Fruit fly (Drosophila melanogaster) Kc167 (cell line): ENCODE measurements around the gene CG43707.

Experiments used
- Myc ChIP-seq: fragments of >200 bp; optimal IDR thresholded peaks from 2 replicates; lab custom pipeline; 2017; ENCODE audit warnings: missing external identifiers
- Sin3A ChIP-seq: fragments of >200 bp; optimal IDR thresholded peaks from 2 replicates; lab custom pipeline; 2018; ENCODE audit warnings: missing external identifiers
- h ChIP-seq: fragments of >200 bp; optimal IDR thresholded peaks from 3 replicates; lab custom pipeline; 2018; ENCODE audit warnings: missing external identifiers
- insv ChIP-seq: fragments of >200 bp; optimal IDR thresholded peaks from 3 replicates; lab custom pipeline; 2018; ENCODE audit warnings: missing external identifiers
- psq ChIP-seq: fragments of >200 bp; optimal IDR thresholded peaks from 2 replicates; lab custom pipeline; 2017; ENCODE audit warnings: missing external identifiers
- ttk ChIP-seq: sonication (Bioruptor generic); optimal IDR thresholded peaks from 2 replicates; lab custom pipeline; 2017; ENCODE audit warnings: missing external identifiers

The CG43707 gene

DNA sequence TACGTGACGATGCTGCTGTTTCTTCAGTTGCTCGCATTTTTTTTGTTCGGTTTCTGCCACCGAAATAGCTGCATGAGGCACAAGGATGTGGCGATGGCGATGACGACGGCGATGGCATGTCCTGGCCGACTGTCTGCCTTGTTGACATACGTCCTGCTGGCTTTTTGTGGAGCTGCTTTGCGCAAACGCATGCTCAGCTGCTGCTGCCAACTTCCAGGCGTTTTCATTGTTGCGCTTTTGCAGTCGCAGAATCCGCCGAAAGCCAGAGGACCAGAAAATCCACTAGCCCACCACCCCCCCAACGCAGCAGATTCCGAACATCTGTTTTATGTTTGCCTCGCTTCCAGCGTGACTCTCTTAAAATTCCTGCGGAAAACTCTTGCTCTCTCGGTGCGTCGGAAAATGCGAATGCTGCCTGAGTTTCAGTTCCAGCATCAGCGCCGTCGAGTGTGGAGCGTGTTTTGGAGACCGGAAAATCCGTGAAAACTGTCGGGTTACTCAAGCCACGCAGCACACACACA lies at the start of gene CG43707:
Gene CG43707, plus strand, starts transcription at position 426 of the 521 bp plus-strand sequence.
- TF ChIP-seq h (lab: Kevin White, UChicago) (no peak), psq (no peak)

DNA sequence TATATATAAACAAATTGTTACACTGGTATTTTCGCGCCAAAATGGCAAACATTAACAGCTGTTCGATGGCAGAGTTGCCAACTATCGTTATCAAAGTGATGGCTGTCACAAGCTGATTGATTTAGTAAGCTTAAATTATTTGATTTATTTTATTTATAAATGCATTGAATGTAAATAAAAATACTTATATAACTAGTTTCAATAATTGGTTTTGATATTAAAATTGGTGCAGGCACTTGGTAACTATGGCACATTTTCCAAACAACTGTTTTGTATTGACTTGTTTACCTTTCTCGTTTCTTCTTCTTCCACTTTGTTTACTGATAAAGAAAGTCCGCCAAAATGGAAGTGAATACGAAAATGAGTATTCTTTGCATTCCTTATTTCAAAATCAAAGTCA lies 45.4 kb upstream of the CG43707 start, which contains the start of gene cutlet:
Gene cutlet, minus strand, starts transcription at position 84 of the 400 bp plus-strand sequence.
- TF ChIP-seq Myc (lab: Kevin White, UChicago) (no peak), Sin3A (lab: Kevin White, UChicago) (no peak), psq (no peak), insv (no peak), h (lab: Kevin White, UChicago) (no peak), ttk (lab: Kevin White, UChicago) (no peak)

DNA sequence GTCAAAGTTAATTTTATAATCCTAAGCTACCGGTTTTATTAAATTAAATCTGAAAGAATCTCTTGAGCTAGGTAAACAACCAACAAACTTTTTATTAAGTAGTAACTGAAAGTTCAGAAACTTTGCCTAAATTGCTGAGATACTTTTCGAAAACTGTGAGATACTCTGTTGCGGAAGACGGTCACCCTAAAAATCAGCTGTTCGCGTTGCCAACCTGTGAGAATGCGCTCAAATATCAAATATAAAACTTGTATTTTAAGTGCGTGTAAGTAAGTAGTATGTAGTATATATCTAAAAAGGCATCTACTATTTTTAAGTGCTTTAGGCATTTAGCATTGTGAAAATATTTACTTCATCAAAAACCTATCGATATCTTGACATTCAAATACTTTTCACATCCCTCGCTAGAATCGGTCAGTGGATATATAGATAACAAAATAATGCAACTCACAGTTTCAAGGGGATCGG lies 44.1 kb upstream of the CG43707 start, which contains the start of the genes CG31955 and CG2818:
Gene CG31955, minus strand, starts transcription at position 157 of the 468 bp plus-strand sequence.
Gene CG2818, plus strand, starts transcription at position 412 of the 468 bp plus-strand sequence.
- TF ChIP-seq psq (no peak), h (lab: Kevin White, UChicago) (no peak), Myc (lab: Kevin White, UChicago) (no peak), insv (no peak), Sin3A (lab: Kevin White, UChicago) (no peak), ttk (lab: Kevin White, UChicago) (no peak)

DNA sequence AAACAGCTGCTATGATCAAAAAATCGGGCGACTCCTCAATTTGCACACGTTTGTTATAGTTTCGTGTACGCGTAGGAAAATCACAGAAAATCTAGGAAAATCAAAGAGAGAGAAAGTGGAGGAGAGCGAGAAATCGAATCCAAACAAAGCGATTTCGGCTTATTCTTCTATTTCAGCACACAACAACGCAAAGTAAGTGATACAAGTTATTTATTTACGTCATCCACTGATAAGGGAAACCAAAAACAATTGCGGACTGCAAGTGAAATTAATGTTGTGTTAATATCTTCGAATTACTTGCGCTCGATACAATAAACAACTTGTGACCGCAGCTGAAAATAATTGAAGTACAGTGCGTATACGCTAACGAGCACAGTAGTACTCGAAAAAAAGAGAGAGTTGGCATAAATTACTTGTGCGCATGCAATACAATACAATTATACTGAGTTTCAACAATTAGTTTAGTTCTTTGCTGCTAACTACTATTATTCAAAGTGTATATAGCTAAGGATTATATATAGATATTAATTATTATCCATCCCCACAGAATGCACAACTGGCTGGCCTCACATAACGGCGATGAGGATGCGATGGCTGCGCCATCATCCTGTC lies 43.4 kb upstream of the CG43707 start:
- no peak for TF ChIP-seq psq
- TF ChIP-seq Sin3A (lab: Kevin White, UChicago), result no peak
- no peak for TF ChIP-seq h (lab: Kevin White, UChicago)
- no peak for TF ChIP-seq insv
- no peak for TF ChIP-seq Myc (lab: Kevin White, UChicago)
- TF ChIP-seq ttk (lab: Kevin White, UChicago), result no peak

DNA sequence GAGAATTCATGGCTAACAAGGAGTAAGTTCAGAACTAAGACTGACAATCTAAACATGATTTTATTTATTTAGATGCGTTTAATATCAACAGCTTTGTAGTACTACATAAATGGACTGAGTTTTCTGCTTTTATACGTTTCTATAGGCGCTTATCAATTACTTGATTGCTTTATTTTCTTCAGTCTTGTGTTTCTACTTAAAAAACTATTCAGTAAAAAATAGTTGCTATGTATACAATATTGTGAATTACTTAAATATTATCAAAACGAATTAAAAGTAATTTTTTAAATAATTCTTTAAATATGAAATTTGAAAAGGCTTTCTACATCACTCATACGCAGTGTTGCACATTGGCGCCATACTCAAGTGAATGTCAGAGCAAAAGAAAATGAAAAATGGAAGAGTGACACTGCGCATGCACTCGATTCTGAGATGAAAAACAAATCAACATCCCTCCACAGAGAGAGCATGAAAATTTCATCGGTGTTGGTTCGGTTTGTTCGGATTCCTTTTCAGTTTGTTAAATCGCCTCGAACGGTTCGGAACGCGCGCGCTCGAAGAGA lies 39.3 kb upstream of the CG43707 start, which contains the start of the genes lectin-24A and Shaw:
Gene lectin-24A, minus strand, starts transcription at position 101 of the 563 bp plus-strand sequence.
Gene Shaw, plus strand, starts transcription at position 513 of the 563 bp plus-strand sequence.
- TF ChIP-seq Myc (lab: Kevin White, UChicago), result no peak
- no peak for TF ChIP-seq Sin3A (lab: Kevin White, UChicago)
- no peak for TF ChIP-seq psq
- no peak for TF ChIP-seq h (lab: Kevin White, UChicago)
- TF ChIP-seq insv, result no peak
- TF ChIP-seq ttk (lab: Kevin White, UChicago), result no peak

DNA sequence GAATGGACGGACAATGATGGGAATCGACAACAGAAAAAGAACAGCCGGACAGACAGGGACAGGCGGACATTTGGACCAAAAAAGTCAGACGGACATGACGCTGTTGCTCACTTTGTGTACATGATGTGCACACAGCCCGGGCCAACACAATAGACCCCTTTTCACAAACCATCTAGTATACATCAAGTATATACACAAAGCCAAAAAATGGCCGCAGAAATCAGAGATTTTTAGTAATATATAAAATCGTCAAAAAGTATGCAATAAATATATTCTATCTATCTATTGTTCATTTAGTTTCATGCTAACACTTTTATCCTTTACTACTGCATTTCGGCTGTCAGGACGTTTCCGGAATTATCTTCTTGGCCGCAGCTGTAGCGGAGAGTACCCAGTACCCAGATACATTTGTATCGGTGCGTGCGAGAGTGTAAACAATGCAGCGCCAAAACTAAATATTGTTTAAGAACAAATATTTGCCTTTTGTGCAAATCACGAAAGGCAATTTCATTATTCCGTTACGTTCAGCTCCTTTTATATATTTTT lies 37.6 kb upstream of the CG43707 start:
- TF ChIP-seq psq (no peak), Sin3A (lab: Kevin White, UChicago) (no peak), ttk (lab: Kevin White, UChicago) (no peak)

DNA sequence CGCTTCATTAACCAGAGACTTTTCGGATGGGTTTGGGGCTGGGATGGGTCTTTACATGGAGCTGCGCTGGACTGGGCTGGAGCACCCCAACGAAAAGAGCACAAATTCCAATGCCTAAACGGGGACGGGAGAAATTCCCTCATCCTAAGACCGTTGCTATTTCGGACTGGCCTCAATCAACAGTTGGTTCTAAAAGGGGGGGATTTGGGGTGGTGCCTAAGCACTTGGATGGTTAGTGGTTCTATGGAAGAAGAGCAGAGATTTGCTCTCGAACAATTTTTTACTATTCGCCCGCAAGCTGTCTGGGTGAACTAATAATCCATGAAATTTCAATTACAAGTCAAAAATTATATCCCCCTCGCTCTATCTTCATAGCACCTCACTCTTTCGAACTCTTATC lies 27.4 kb upstream of the CG43707 start:
- TF ChIP-seq insv (no peak), ttk (lab: Kevin White, UChicago) (no peak), Myc (lab: Kevin White, UChicago) (no peak), psq (no peak), h (lab: Kevin White, UChicago) (no peak), Sin3A (lab: Kevin White, UChicago) (no peak)

DNA sequence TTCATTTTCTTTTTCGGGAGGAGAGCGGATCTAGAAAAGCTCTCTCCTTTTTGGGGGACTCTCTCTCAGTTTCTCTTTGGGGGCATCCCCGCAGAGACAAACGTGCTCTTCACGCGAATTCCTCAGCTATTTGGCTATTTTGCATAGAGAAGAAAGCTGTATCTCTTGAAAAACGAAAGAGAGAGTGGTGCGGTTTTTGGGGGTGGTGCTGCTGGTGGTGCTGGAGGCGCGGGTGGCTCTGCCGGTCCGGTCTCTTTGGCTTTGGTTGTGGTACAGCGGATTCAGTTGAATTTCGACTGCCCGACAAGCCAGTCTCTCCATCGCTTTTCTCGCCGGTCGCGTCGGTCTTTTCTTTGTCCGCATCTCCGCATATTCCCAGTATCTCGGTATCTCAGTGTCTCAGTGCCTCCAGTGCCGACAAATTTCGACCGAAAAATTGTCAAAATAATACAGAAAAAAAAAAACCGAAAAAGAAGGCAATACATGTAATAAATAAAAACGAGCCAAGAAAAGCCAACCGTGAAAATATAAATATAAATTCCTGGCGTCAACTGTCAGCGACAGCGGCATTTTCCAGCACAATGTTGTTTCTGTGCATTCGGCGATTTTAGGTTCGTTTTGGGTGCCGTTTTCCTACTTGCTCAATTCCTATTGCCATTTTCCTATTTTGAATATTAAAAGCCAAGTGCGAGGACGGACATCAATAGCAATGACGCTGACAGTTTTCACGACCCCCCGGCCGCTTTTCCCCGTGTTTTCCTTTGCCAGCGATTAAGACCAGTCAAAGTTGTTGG lies 26.7 kb upstream of the CG43707 start, which contains the start of gene CG10019:
Gene CG10019, plus strand, starts transcription at position 285 of the 794 bp plus-strand sequence.
- TF ChIP-seq psq (no peak), Myc (lab: Kevin White, UChicago) (no peak), ttk (lab: Kevin White, UChicago) (no peak), insv (no peak), Sin3A (lab: Kevin White, UChicago) (no peak), h (lab: Kevin White, UChicago) (no peak)

DNA sequence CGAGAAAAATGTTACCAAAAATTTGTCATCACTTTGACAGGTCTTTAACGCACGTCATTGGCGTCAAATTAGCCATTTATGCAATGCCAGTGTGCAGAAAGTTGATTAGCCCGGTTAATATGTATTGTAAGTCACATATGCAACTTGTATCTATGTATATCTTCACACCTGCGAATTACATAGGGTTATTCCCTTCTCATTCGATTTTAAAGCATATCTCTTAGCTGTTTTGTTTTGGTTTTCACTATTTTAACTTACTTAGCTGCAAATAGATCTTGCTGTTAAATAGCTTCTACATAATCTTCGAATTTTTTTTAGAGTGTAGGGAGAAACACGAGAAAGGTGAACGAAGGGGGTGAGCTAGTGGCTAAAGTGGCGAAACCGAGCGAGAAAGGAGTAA lies 26.0 kb upstream of the CG43707 start:
- TF ChIP-seq ttk (lab: Kevin White, UChicago), result no peak
- TF ChIP-seq insv, result no peak
- TF ChIP-seq psq, result no peak
- TF ChIP-seq Sin3A (lab: Kevin White, UChicago), result no peak
- no peak for TF ChIP-seq Myc (lab: Kevin White, UChicago)
- no peak for TF ChIP-seq h (lab: Kevin White, UChicago)

DNA sequence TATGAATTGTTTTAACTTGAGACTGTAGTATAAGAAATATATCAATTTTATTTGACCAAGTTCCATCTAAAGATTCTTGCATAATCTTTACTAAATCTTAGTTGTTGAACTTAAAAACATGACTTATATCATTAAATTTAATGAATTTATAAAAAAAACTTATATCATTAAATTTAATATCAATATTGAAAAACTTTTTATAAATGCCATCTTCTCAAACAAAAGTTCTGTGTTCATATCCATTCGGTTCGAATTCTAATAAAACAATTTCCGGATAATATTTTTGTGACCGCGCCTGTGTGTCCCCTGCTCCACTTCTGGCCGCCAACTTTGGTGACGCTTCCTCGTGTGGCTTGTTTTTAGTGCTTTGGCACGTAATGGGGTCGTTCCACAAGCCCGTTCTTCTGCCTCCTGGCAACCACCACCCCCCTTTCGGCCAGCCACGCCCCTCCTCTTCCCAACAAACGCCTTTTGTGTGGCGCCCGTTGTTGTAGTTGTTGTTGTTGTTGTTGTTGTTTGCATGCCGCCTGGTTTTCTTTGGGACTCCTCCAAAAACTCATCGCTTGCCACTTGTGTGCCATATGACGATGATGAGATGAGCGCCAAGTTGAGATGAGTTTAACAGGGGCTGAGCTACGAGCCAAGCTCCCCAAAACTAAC lies 19.9 kb upstream of the CG43707 start:
- TF ChIP-seq Sin3A (lab: Kevin White, UChicago), result no peak
- TF ChIP-seq insv, result no peak
- TF ChIP-seq ttk (lab: Kevin White, UChicago), result no peak
- TF ChIP-seq h (lab: Kevin White, UChicago), result no peak
- TF ChIP-seq psq, result no peak
- no peak for TF ChIP-seq Myc (lab: Kevin White, UChicago)

DNA sequence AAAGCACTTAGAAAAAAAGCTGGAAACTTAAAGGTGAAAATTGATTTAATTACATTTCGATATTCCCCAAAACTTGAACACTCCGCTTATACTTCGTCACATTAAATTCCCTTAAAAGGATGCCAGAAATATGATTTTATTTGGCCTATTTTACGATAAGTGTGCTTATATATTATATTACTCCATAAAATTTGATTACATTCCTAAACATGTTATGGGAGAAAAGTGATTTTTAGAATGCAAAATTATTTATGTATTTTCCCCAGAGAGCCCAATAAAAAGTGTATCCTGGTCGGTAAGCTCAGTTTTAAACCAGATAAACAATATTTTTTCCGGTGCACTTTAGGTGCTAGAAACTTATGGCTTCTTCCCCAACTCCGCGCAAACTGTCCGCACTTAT lies 19.4 kb upstream of the CG43707 start:
- TF ChIP-seq Sin3A (lab: Kevin White, UChicago), result no peak
- TF ChIP-seq insv, result no peak
- no peak for TF ChIP-seq Myc (lab: Kevin White, UChicago)
- no peak for TF ChIP-seq ttk (lab: Kevin White, UChicago)
- TF ChIP-seq h (lab: Kevin White, UChicago), result no peak
- no peak for TF ChIP-seq psq
